Fruit fly (Drosophila melanogaster): Measurements from ENCODE around the gene CG9500.

The CG9500 gene

dm6 chr2L:6366924-6367323 is 8.8 kb upstream of the CG9500 start:
- peak; percentile 81 for TF ChIP-seq CG7271 (tag; optimal IDR thresholded peaks at IDR 0.05)
- TF ChIP-seq sens (GFP tag): peak; percentile 37
- TF ChIP-seq CG15514 (GFP tag; optimal IDR thresholded peaks at IDR 0.05): peak; percentile 68
- TF ChIP-seq stwl (tag; optimal IDR thresholded peaks at IDR 0.05): peak; percentile 20
- no peak for TF ChIP-seq MTF-1 (GFP tag; optimal IDR thresholded peaks at IDR 0.05; ENCODE audit: borderline replicate concordance)
- TF ChIP-seq Ets97D (GFP tag; optimal IDR thresholded peaks at IDR 0.05): peak; percentile 24

dm6 chr2L:6360059-6360458 is 1.9 kb upstream of the CG9500 start:
- no peak for TF ChIP-seq CG31365 (tag; optimal IDR thresholded peaks at IDR 0.05)
- TF ChIP-seq Ets65A (GFP tag): peak; percentile 78
- TF ChIP-seq Rfx (GFP tag; IDR thresholded peaks at IDR 0.05): no peak
- TF ChIP-seq Poxn (GFP tag; IDR thresholded peaks at IDR 0.05): no peak
- TF ChIP-seq gsb (GFP tag; IDR thresholded peaks at IDR 0.05): no peak
- no peak for TF ChIP-seq CG7745 (tag; optimal IDR thresholded peaks at IDR 0.05)
- TF ChIP-seq ind (GFP tag; optimal IDR thresholded peaks at IDR 0.05): no peak

dm6 chr2L:6356686-6357362 is 1.3 kb downstream of the CG9500 start:
- no peak for TF ChIP-seq CG15011 (GFP tag; optimal IDR thresholded peaks at IDR 0.05)
- peak in 1 of 2 experiments; percentile 49 for TF ChIP-seq bsh (GFP tag; optimal IDR thresholded peaks at IDR 0.05)
- TF ChIP-seq CG31388 (GFP tag; optimal IDR thresholded peaks at IDR 0.05): peak; percentile 2
- TF ChIP-seq Oli (tag; optimal IDR thresholded peaks at IDR 0.05): peak; percentile 22
- TF ChIP-seq fu2 (GFP tag; optimal IDR thresholded peaks at IDR 0.05): no peak
- TF ChIP-seq CG15696 (tag; optimal IDR thresholded peaks at IDR 0.05): peak; percentile 53
- TF ChIP-seq nmo (GFP tag; optimal IDR thresholded peaks at IDR 0.05): peak; percentile 39
- TF ChIP-seq Hsf (GFP tag; optimal IDR thresholded peaks at IDR 0.05): peak; percentile 46
- peak; percentile 52 for TF ChIP-seq CG7839 (tag; optimal IDR thresholded peaks at IDR 0.05)
- peak; percentile 32 for TF ChIP-seq CG12219 (GFP tag; optimal IDR thresholded peaks at IDR 0.05)
- TF ChIP-seq Awh (GFP tag; IDR thresholded peaks at IDR 0.05): peak; percentile 60; the same call in 1 of the 2 replicates
- TF ChIP-seq CG30403 (GFP tag; optimal IDR thresholded peaks at IDR 0.05): peak; percentile 9
- TF ChIP-seq kah (GFP tag; optimal IDR thresholded peaks at IDR 0.05): peak; percentile 33
- TF ChIP-seq bowl (GFP tag; IDR thresholded peaks at IDR 0.05): 0 out of 2 replicates have a peak, but pooled peaks have one; percentile 4
- TF ChIP-seq NFAT (GFP tag; IDR thresholded peaks at IDR 0.05): peak; percentile 53; the same call in 1 of the 2 replicates
- TF ChIP-seq CG18262 (tag; optimal IDR thresholded peaks at IDR 0.05): peak; percentile 58
- TF ChIP-seq ssp (GFP tag; IDR thresholded peaks at IDR 0.05): no peak
- peak; percentile 87 for TF ChIP-seq CG10979 (tag; optimal IDR thresholded peaks at IDR 0.05)
- TF ChIP-seq CG6254 (GFP tag; optimal IDR thresholded peaks at IDR 0.05): peak; percentile 33
- TF ChIP-seq CG6654 (GFP tag; optimal IDR thresholded peaks at IDR 0.05): peak; percentile 10
- TF ChIP-seq tin (GFP tag; optimal IDR thresholded peaks at IDR 0.05): peak; percentile 23
- no peak for TF ChIP-seq CG10543 (GFP tag; optimal IDR thresholded peaks at IDR 0.05)
- peak; percentile 63 for TF ChIP-seq CG4424 (GFP tag; optimal IDR thresholded peaks at IDR 0.05)
- peak; percentile 51 for TF ChIP-seq CG9932 (GFP tag; IDR thresholded peaks at IDR 0.05)
- TF ChIP-seq az2 (GFP tag; optimal IDR thresholded peaks at IDR 0.05): peak; percentile 48
- TF ChIP-seq tgo (GFP tag; IDR thresholded peaks at IDR 0.05): no peak
- TF ChIP-seq CG1602 (GFP tag; optimal IDR thresholded peaks at IDR 0.05): peak; percentile 21
- peak; percentile 25 for TF ChIP-seq PHDP (tag; optimal IDR thresholded peaks at IDR 0.05)
- peak; percentile 43 for TF ChIP-seq en (GFP tag; optimal IDR thresholded peaks at IDR 0.05)
- TF ChIP-seq Sox100B (GFP tag; optimal IDR thresholded peaks at IDR 0.05): peak; percentile 28
- peak in 1 of 3 experiments; percentile 15 for TF ChIP-seq lola (GFP tag; optimal IDR thresholded peaks at IDR 0.05)
- TF ChIP-seq CG31365 (tag; optimal IDR thresholded peaks at IDR 0.05): no peak
- TF ChIP-seq CG18599 (GFP tag; optimal IDR thresholded peaks at IDR 0.05): peak; percentile 52
- no peak for TF ChIP-seq cg (GFP tag; optimal IDR thresholded peaks at IDR 0.05)

All from whole organism, embryonic.